Worm (Caenorhabditis elegans) whole organism, L1 larva: ENCODE results near the gene C03B1.10.

Experiments
- egl-27 ChIP-seq, 2 experiments: fragments of 150-350 bp in 1 of 2; sonication (generic microtip); optimal IDR thresholded peaks; 3 replicates each; lab custom pipeline; 2017 to 2018; ENCODE audit warnings: missing biosample characterization in 2 of 2, missing genetic modification characterization in 2 of 2, missing genetic modification reagents in 2 of 2
- jun-1 ChIP-seq: fragments of 150-350 bp; optimal IDR thresholded peaks from 2 replicates; lab custom pipeline; 2014; ENCODE audit warnings: missing biosample characterization, missing genetic modification reagents, missing genetic modification characterization
- rnt-1 ChIP-seq: sonication (generic microtip); optimal IDR thresholded peaks from 2 replicates; lab custom pipeline; 2016; ENCODE audit warnings: mild to moderate bottlenecking, missing genetic modification characterization, moderate library complexity, missing compliant biosample characterization
- unc-130 ChIP-seq: fragments of 150-350 bp; optimal IDR thresholded peaks from 2 replicates; lab custom pipeline; 2017; ENCODE audit warnings: missing biosample characterization, missing genetic modification characterization, inconsistent platforms
- zag-1 ChIP-seq: fragments of 150-350 bp; optimal IDR thresholded peaks from 2 replicates; lab custom pipeline; 2014; ENCODE audit warnings: missing biosample characterization, missing genetic modification characterization

ce11 chrX:6374451-6374850 lies 16.8 kb upstream of the C03B1.10 start, which contains the start of gene C03B1.1:
- TF ChIP-seq rnt-1 (no peak), unc-130 (tag; lab: Kevin White, UChicago) (no peak), zag-1 (tag; lab: Kevin White, UChicago) (no peak), egl-27 (tag; optimal IDR thresholded peaks at IDR 0.05; lab: Kevin White, UChicago) (no peak), jun-1 (tag; lab: Kevin White, UChicago) (no peak)
